Worm (Caenorhabditis elegans): ENCODE measurements around the gene M110.8.
A peak's percentile ranks its signal among the peaks of the same experiment; 100 is the strongest.

M110.8 gene

ce11 chrII:8170374-8170773 is 39.0 kb downstream of the M110.8 start, which contains the start of gene T05C12.11:
Gene T05C12.11, minus strand, starts transcription at chrII:8170474.
- TF ChIP-seq pha-4 (tag; optimal IDR thresholded peaks at IDR 0.05) (no peak), snpc-4 (tag; optimal IDR thresholded peaks at IDR 0.05) (no peak), mdl-1 (tag; optimal IDR thresholded peaks at IDR 0.05) (no peak), fkh-2 (tag; optimal IDR thresholded peaks at IDR 0.05) (no peak), ama-1 (optimal IDR thresholded peaks at IDR 0.05) (no peak), unc-62 (GFP tag; optimal IDR thresholded peaks at IDR 0.05) (no peak), elt-3 (tag; optimal IDR thresholded peaks at IDR 0.05) (no peak), lsy-12 (tag; optimal IDR thresholded peaks at IDR 0.05) (no peak), nhr-25 (tag; optimal IDR thresholded peaks at IDR 0.05) (no peak), egl-27 (tag; optimal IDR thresholded peaks at IDR 0.05) (no peak), unc-39 (tag; optimal IDR thresholded peaks at IDR 0.05) (no peak)

ce11 chrII:8169283-8169682 is 40.1 kb downstream of the M110.8 start, which contains the start of gene T05C12.15:
Gene T05C12.15, plus strand, starts transcription at chrII:8169583.
- no peak for TF ChIP-seq egl-5 (tag; optimal IDR thresholded peaks at IDR 0.05)
- no peak for TF ChIP-seq elt-2 (tag; optimal IDR thresholded peaks at IDR 0.05)
- TF ChIP-seq eor-1 (tag; optimal IDR thresholded peaks at IDR 0.05): no peak
- TF ChIP-seq snpc-4 (tag; optimal IDR thresholded peaks at IDR 0.05): no peak

ce11 chrII:8162120-8162648 is 47.2 kb downstream of the M110.8 start, which contains the start of the genes emb-27 and rrf-3:
Gene emb-27, minus strand, starts transcription at chrII:8162170.
Gene rrf-3, plus strand, starts transcription at chrII:8162465.
- no peak for TF ChIP-seq lin-39 (tag; optimal IDR thresholded peaks at IDR 0.05)
- TF ChIP-seq fos-1 (tag; optimal IDR thresholded peaks at IDR 0.05): no peak
- peak; percentile 61 for TF ChIP-seq nfya-1 (tag; optimal IDR thresholded peaks at IDR 0.05; ENCODE audit: insufficient read depth)
- TF ChIP-seq tbx-2 (tag; optimal IDR thresholded peaks at IDR 0.05): no peak
- peak; percentile 85 for TF ChIP-seq lin-15B (tag; optimal IDR thresholded peaks at IDR 0.05)
- no peak for TF ChIP-seq nhr-28 (tag; optimal IDR thresholded peaks at IDR 0.05)
- no peak for TF ChIP-seq unc-62 (GFP tag; optimal IDR thresholded peaks at IDR 0.05)
- no peak for TF ChIP-seq nhr-11 (tag; optimal IDR thresholded peaks at IDR 0.05)
- TF ChIP-seq mml-1 (tag; optimal IDR thresholded peaks at IDR 0.05): no peak
- no peak for TF ChIP-seq nhr-77 (tag; optimal IDR thresholded peaks at IDR 0.05)
- peak; percentile 50 for TF ChIP-seq nhr-25 (tag; optimal IDR thresholded peaks at IDR 0.05)
- TF ChIP-seq eor-1 (tag; optimal IDR thresholded peaks at IDR 0.05): no peak
- TF ChIP-seq jun-1 (tag; optimal IDR thresholded peaks at IDR 0.05): no peak
- TF ChIP-seq daf-12 (tag; optimal IDR thresholded peaks at IDR 0.05): no peak
- TF ChIP-seq unc-39 (tag; optimal IDR thresholded peaks at IDR 0.05): no peak
- no peak for TF ChIP-seq hmg-11 (tag; optimal IDR thresholded peaks at IDR 0.05)
- no peak for TF ChIP-seq nhr-237 (tag; optimal IDR thresholded peaks at IDR 0.05)
- no peak for TF ChIP-seq ztf-11 (tag; optimal IDR thresholded peaks at IDR 0.05)
- TF ChIP-seq nhr-43 (tag; optimal IDR thresholded peaks at IDR 0.05; ENCODE audit: poor library complexity, severe bottlenecking): no peak
- TF ChIP-seq nhr-12 (tag; optimal IDR thresholded peaks at IDR 0.05): no peak
- no peak for TF ChIP-seq elt-3 (tag; optimal IDR thresholded peaks at IDR 0.05)
- peak; percentile 31 for TF ChIP-seq egl-5 (tag; optimal IDR thresholded peaks at IDR 0.05)
- peak; percentile 82 for TF ChIP-seq pha-4 (tag; optimal IDR thresholded peaks at IDR 0.05)
- no peak for TF ChIP-seq mdl-1 (tag; optimal IDR thresholded peaks at IDR 0.05)
- TF ChIP-seq elt-1 (tag; optimal IDR thresholded peaks at IDR 0.05): no peak
- no peak for TF ChIP-seq elt-2 (tag; optimal IDR thresholded peaks at IDR 0.05)
- TF ChIP-seq skn-1 (tag; optimal IDR thresholded peaks at IDR 0.05): peak; percentile 26
- TF ChIP-seq ZK546.5 (tag; optimal IDR thresholded peaks at IDR 0.05): no peak
- no peak for TF ChIP-seq fkh-2 (tag; optimal IDR thresholded peaks at IDR 0.05)

- no peak for TF ChIP-seq lin-15B (tag; optimal IDR thresholded peaks at IDR 0.05)
- TF ChIP-seq egl-5 (tag; optimal IDR thresholded peaks at IDR 0.05): no peak
- TF ChIP-seq nhr-11 (tag; optimal IDR thresholded peaks at IDR 0.05): no peak
- TF ChIP-seq nhr-77 (tag; optimal IDR thresholded peaks at IDR 0.05): no peak
- TF ChIP-seq ceh-16 (tag; optimal IDR thresholded peaks at IDR 0.05): no peak
- TF ChIP-seq lsy-12 (tag; optimal IDR thresholded peaks at IDR 0.05): no peak
- no peak for TF ChIP-seq unc-62 (GFP tag; optimal IDR thresholded peaks at IDR 0.05)
- TF ChIP-seq sea-2 (GFP tag; optimal IDR thresholded peaks at IDR 0.05): no peak
- TF ChIP-seq ama-1 (optimal IDR thresholded peaks at IDR 0.05): no peak
- no peak for TF ChIP-seq fos-1 (tag; optimal IDR thresholded peaks at IDR 0.05)
- no peak for TF ChIP-seq mdl-1 (tag; optimal IDR thresholded peaks at IDR 0.05)
- no peak for TF ChIP-seq pqm-1 (tag; optimal IDR thresholded peaks at IDR 0.05)
- TF ChIP-seq fkh-2 (tag; optimal IDR thresholded peaks at IDR 0.05): no peak
- no peak for TF ChIP-seq mml-1 (tag; optimal IDR thresholded peaks at IDR 0.05)
- no peak for TF ChIP-seq ZK546.5 (tag; optimal IDR thresholded peaks at IDR 0.05)
- no peak for TF ChIP-seq nhr-28 (tag; optimal IDR thresholded peaks at IDR 0.05)
- no peak for TF ChIP-seq fkh-10 (GFP tag; optimal IDR thresholded peaks at IDR 0.05)
- TF ChIP-seq R02D3.7 (tag; optimal IDR thresholded peaks at IDR 0.05): no peak
Measured at ce11 chrII:8160916-8161315, 48.5 kb downstream of the M110.8 start.

All from whole organism, L3 larva.